Worm (Caenorhabditis elegans) whole organism, L2 larva: ENCODE data around the gene del-2.

Experiments used
- C34F6.9 ChIP-seq: fragments of 150-350 bp; optimal IDR thresholded peaks from 2 replicates; lab custom pipeline; 2014; ENCODE audit warnings: missing biosample characterization, missing genetic modification characterization
- F13H6.1 ChIP-seq: sonication (generic microtip); optimal IDR thresholded peaks from 2 replicates; lab custom pipeline; 2016; ENCODE audit warnings: missing genetic modification characterization, missing compliant biosample characterization
- ZK546.5 ChIP-seq: sonication (generic microtip); optimal IDR thresholded peaks from 2 replicates; lab custom pipeline; 2017; ENCODE audit warnings: missing biosample characterization, missing genetic modification characterization
- alr-1 ChIP-seq: fragments of 150-350 bp; optimal IDR thresholded peaks from 2 replicates; lab custom pipeline; 2014; ENCODE audit warnings: missing biosample characterization, missing genetic modification characterization
- aly-2 ChIP-seq: fragments of 150-350 bp; optimal IDR thresholded peaks from 2 replicates; lab custom pipeline; 2014; ENCODE audit warnings: missing biosample characterization, missing genetic modification characterization
- blmp-1 ChIP-seq: sonication (generic microtip); optimal IDR thresholded peaks from 2 replicates; lab custom pipeline; 2017; ENCODE audit warnings: missing genetic modification characterization, mild to moderate bottlenecking, missing compliant biosample characterization, antibody characterized with exemption, moderate library complexity; ENCODE audit not compliant: insufficient read depth
- ceh-16 ChIP-seq: fragments of 150-350 bp; optimal IDR thresholded peaks from 2 replicates; lab custom pipeline; 2014; ENCODE audit warnings: missing biosample characterization, missing genetic modification characterization
- crh-2 ChIP-seq: sonication (generic microtip); optimal IDR thresholded peaks from 2 replicates; lab custom pipeline; 2017; ENCODE audit warnings: missing biosample characterization, missing genetic modification characterization
- elt-1 ChIP-seq: fragments of 150-350 bp; optimal IDR thresholded peaks from 2 replicates; lab custom pipeline; 2014; ENCODE audit warnings: missing biosample characterization, missing genetic modification characterization
- fos-1 ChIP-seq: fragments of 150-350 bp; optimal IDR thresholded peaks from 2 replicates; lab custom pipeline; 2014; ENCODE audit warnings: missing biosample characterization, missing genetic modification characterization
- gmeb-1 ChIP-seq: fragments of 150-350 bp; optimal IDR thresholded peaks from 2 replicates; lab custom pipeline; 2014; ENCODE audit warnings: missing biosample characterization, missing genetic modification characterization
- lin-11 ChIP-seq: fragments of 150-350 bp; sonication (generic microtip); optimal IDR thresholded peaks from 2 replicates; lab custom pipeline; 2014; ENCODE audit warnings: missing biosample characterization, missing genetic modification characterization, inconsistent platforms, mixed read lengths
- lin-13 ChIP-seq: fragments of 150-350 bp; optimal IDR thresholded peaks from 2 replicates; lab custom pipeline; 2014; ENCODE audit warnings: missing biosample characterization, missing genetic modification reagents, missing genetic modification characterization
- lin-39 ChIP-seq: fragments of 150-350 bp; optimal IDR thresholded peaks from 2 replicates; lab custom pipeline; 2014; ENCODE audit warnings: missing biosample characterization, missing genetic modification reagents, missing genetic modification characterization
- lsy-2 ChIP-seq, 2 experiments: fragments of 150-350 bp in 1 of 2; sonication (generic microtip) in 1 of 2; optimal IDR thresholded peaks; 2 replicates each; lab custom pipeline; 2014 to 2017; ENCODE audit warnings: missing biosample characterization in 2 of 2, missing genetic modification characterization in 2 of 2
- mab-5 ChIP-seq: fragments of 150-350 bp; optimal IDR thresholded peaks from 2 replicates; lab custom pipeline; 2014; ENCODE audit warnings: missing biosample characterization, missing genetic modification characterization
- mbf-1 ChIP-seq: sonication (generic microtip); optimal IDR thresholded peaks from 2 replicates; lab custom pipeline; 2017; ENCODE audit warnings: missing biosample characterization, missing genetic modification characterization
- nhr-11 ChIP-seq: fragments of 150-350 bp; optimal IDR thresholded peaks from 2 replicates; lab custom pipeline; 2014; ENCODE audit warnings: missing biosample characterization, missing genetic modification characterization
- nhr-129 ChIP-seq: fragments of 150-350 bp; optimal IDR thresholded peaks from 2 replicates; lab custom pipeline; 2014; ENCODE audit warnings: missing biosample characterization, missing genetic modification characterization
- nhr-21 ChIP-seq: fragments of 150-350 bp; optimal IDR thresholded peaks from 2 replicates; lab custom pipeline; 2014; ENCODE audit warnings: missing biosample characterization, missing genetic modification characterization
- nhr-23 ChIP-seq: fragments of 150-350 bp; optimal IDR thresholded peaks from 2 replicates; lab custom pipeline; 2014; ENCODE audit warnings: missing biosample characterization, missing genetic modification reagents, missing genetic modification characterization
- nhr-237 ChIP-seq: fragments of 150-350 bp; optimal IDR thresholded peaks from 2 replicates; lab custom pipeline; 2014; ENCODE audit warnings: missing biosample characterization, missing genetic modification characterization
- nhr-25 ChIP-seq: fragments of 150-350 bp; sonication (generic microtip); optimal IDR thresholded peaks from 3 replicates; lab custom pipeline; 2014; ENCODE audit warnings: missing biosample characterization, missing genetic modification characterization
- nhr-6 ChIP-seq: fragments of 150-350 bp; optimal IDR thresholded peaks from 2 replicates; lab custom pipeline; 2014; ENCODE audit warnings: missing biosample characterization, missing genetic modification characterization
- peb-1 ChIP-seq: fragments of 150-350 bp; optimal IDR thresholded peaks from 2 replicates; lab custom pipeline; 2014; ENCODE audit warnings: missing biosample characterization, missing genetic modification characterization
- sem-4 ChIP-seq: fragments of 150-350 bp; optimal IDR thresholded peaks from 2 replicates; lab custom pipeline; 2014; ENCODE audit warnings: missing biosample characterization, missing genetic modification reagents, missing genetic modification characterization
- sma-3 ChIP-seq: sonication (generic microtip); optimal IDR thresholded peaks from 2 replicates; lab custom pipeline; 2016; ENCODE audit warnings: missing genetic modification reagents, missing genetic modification characterization, missing compliant biosample characterization
- sma-9 ChIP-seq, 2 experiments: fragments of 150-350 bp in 1 of 2; sonication (generic microtip) in 1 of 2; optimal IDR thresholded peaks; 2 replicates each; lab custom pipeline; 2014 to 2016; ENCODE audit warnings: missing genetic modification characterization in 2 of 2, mild to moderate bottlenecking in 1 of 2, missing biosample characterization in 1 of 2, missing compliant biosample characterization in 1 of 2, missing genetic modification reagents in 1 of 2, moderate library complexity in 1 of 2
- snpc-4 ChIP-seq: fragments of 150-350 bp; optimal IDR thresholded peaks from 2 replicates; lab custom pipeline; 2014; ENCODE audit warnings: missing biosample characterization, missing genetic modification characterization
- unc-39 ChIP-seq: fragments of 150-350 bp; optimal IDR thresholded peaks from 2 replicates; lab custom pipeline; 2014; ENCODE audit warnings: missing biosample characterization, missing genetic modification characterization
- unc-55 ChIP-seq: fragments of 150-350 bp; sonication (generic microtip); optimal IDR thresholded peaks from 3 replicates; lab custom pipeline; 2014; ENCODE audit warnings: missing biosample characterization, missing genetic modification reagents, missing genetic modification characterization
- zag-1 ChIP-seq: fragments of 150-350 bp; optimal IDR thresholded peaks from 2 replicates; lab custom pipeline; 2014; ENCODE audit warnings: missing biosample characterization, missing genetic modification characterization
- ztf-4 ChIP-seq: fragments of 150-350 bp; optimal IDR thresholded peaks from 2 replicates; lab custom pipeline; 2014; ENCODE audit warnings: missing biosample characterization, missing genetic modification characterization

The del-2 gene

DNA sequence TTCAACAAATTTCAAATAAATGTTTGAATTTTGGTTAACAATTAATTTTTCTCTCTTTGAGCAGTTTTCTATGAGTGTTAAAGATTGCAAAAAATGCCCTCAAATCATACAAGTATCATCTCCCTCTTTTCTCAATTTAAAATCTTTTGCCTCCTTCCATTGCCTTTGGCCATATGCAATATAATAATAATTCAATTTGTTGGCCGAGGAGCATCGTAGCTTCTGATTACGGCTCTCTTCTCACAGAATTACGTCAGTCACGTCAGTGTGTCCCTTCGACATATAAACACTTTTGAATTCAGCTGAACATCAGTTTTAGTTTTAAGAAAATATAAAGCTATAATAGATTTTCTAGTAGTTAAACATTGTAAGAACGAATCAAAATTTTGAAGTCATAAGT, 13.7 kb upstream of the del-2 start:
- no peak for TF ChIP-seq unc-55 (GFP tag; lab: Kevin White, UChicago)
- TF ChIP-seq blmp-1 = no peak
- no peak for TF ChIP-seq sem-4 (tag; lab: Kevin White, UChicago)
- no peak for TF ChIP-seq sma-3

ce11 chrIV:9654017-9654416, 12.2 kb upstream of the del-2 start, which contains the start of gene F58G6.7:
F58G6.7 (plus strand) TSS chrIV:9654317.
- no peak for TF ChIP-seq nhr-11 (tag; lab: Kevin White, UChicago)
- TF ChIP-seq mab-5 (tag; lab: Kevin White, UChicago) = no peak
- TF ChIP-seq mbf-1 (tag; lab: Kevin White, UChicago) = no peak
- no peak for TF ChIP-seq nhr-21
- TF ChIP-seq zag-1 (tag; lab: Kevin White, UChicago) = no peak
- TF ChIP-seq F13H6.1 = no peak
- TF ChIP-seq nhr-237 (tag; lab: Kevin White, UChicago) = no peak

- TF ChIP-seq lsy-2 (tag; optimal IDR thresholded peaks at IDR 0.05; lab: Kevin White, UChicago) = peak in 1 of 2 experiments; percentile 5
- TF ChIP-seq sma-9 (GFP tag; optimal IDR thresholded peaks at IDR 0.05; lab: Kevin White, UChicago) = no peak
- TF ChIP-seq sma-9 (tag; optimal IDR thresholded peaks at IDR 0.05; lab: Kevin White, UChicago) = no peak
- TF ChIP-seq, all 48 proteins: peak for 1
Observed at ce11 chrIV:9653184-9653583, 11.4 kb upstream of the del-2 start, which contains the start of gene F58G6.3. F58G6.3 (plus strand) TSS chrIV:9653535.

ce11 chrIV:9651234-9651633, 9.4 kb upstream of the del-2 start, which contains the start of gene chca-1:
chca-1 (plus strand) TSS chrIV:9651394.
- TF ChIP-seq sma-9 (GFP tag; optimal IDR thresholded peaks at IDR 0.05; lab: Kevin White, UChicago) = peak; percentile 34
- TF ChIP-seq sma-9 (tag; optimal IDR thresholded peaks at IDR 0.05; lab: Kevin White, UChicago) = no peak
- TF ChIP-seq mab-5 (tag; lab: Kevin White, UChicago) = no peak
- no peak for TF ChIP-seq unc-39 (tag; lab: Kevin White, UChicago)
- TF ChIP-seq nhr-23 (tag; lab: Kevin White, UChicago) = no peak
- peak; percentile 75 for TF ChIP-seq nhr-129 (tag; lab: Kevin White, UChicago)
- TF ChIP-seq mbf-1 (tag; lab: Kevin White, UChicago) = no peak
- TF ChIP-seq snpc-4 = no peak
- no peak for TF ChIP-seq C34F6.9 (tag; lab: Kevin White, UChicago)
- TF ChIP-seq aly-2 (tag; lab: Kevin White, UChicago) = no peak
- peak; percentile 79 for TF ChIP-seq crh-2 (tag; lab: Kevin White, UChicago)
- peak in 1 of 2 experiments; percentile 53 for TF ChIP-seq lsy-2 (tag; optimal IDR thresholded peaks at IDR 0.05; lab: Kevin White, UChicago)
- TF ChIP-seq zag-1 (tag; lab: Kevin White, UChicago) = no peak
- TF ChIP-seq ZK546.5 (tag; lab: Kevin White, UChicago) = no peak
- no peak for TF ChIP-seq ztf-4 (tag; lab: Kevin White, UChicago)
- peak; percentile 93 for TF ChIP-seq fos-1 (tag; lab: Kevin White, UChicago)

DNA sequence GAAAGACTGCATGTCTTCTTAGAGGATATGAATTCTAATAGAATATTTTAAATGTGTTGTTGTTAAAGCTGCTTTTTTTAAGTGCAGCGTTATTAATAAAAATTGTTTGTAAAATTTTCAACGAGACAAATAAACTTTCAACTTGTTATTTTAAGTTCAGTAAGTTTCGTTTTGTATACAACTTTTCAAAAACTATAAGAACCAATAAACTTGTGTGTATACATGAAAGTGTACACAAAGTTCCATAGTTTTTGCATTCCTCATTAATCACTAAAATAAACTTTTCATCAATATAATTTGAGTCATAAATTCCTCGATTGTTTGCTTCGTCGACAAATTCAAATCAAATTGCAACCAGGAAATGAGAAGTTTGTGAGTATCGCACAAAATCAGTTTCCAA, 6.9 kb upstream of the del-2 start, which contains the start of gene srm-3:
Gene srm-3 (plus strand): TSS at position 301 of the 400 bp plus-strand sequence.
- TF ChIP-seq aly-2 (tag; lab: Kevin White, UChicago) (no peak), lin-39 (no peak), ceh-16 (tag; lab: Kevin White, UChicago) (no peak), alr-1 (tag; lab: Kevin White, UChicago) (no peak), sem-4 (tag; lab: Kevin White, UChicago) (no peak), mbf-1 (tag; lab: Kevin White, UChicago) (no peak), nhr-25 (no peak), nhr-6 (tag; lab: Kevin White, UChicago) (no peak), lin-13 (GFP tag; lab: Kevin White, UChicago) (no peak), ztf-4 (tag; lab: Kevin White, UChicago) (no peak), gmeb-1 (tag; lab: Kevin White, UChicago) (no peak), nhr-23 (tag; lab: Kevin White, UChicago) (no peak), lin-11 (tag; lab: Kevin White, UChicago) (no peak), elt-1 (no peak), peb-1 (no peak), nhr-11 (tag; lab: Kevin White, UChicago) (no peak)
- TF ChIP-seq, all 48 proteins: peak for 0
